Fruit fly (Drosophila melanogaster): ENCODE data around the gene Cyp4d2.

Cyp4d2 gene

DNA sequence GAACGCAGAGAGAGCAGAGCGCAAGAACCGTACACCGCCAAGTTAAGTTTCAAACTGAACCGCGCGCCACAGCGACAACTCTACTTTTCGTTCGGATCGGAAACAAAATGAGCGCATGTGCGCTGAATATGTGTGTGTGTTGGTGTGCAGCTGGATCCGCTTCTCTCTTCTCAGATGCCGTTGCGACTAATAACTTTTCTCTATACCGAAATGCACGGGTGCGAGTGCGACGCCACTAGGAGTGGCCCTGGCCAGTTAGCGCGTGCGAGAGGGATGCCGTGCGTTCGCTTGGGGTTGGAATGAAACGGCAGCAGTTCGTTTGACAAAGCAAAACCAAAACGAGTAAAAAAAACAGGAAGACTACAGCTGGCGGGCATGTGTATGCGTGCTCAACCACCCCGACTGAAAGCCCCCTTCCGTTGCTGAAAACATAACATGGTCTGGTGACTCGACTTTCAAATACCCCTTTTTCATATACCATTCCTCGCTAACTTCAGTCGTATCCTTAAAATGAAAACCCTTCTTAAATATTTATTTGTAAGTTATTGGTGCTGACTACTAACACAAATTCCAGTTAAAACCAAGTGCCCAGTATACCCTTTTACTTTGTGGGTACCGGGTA, 38.9 kb upstream of the Cyp4d2 start (continued):
- TF ChIP-seq CG11560 (tag; IDR thresholded peaks at IDR 0.05) (peak; percentile 96), CG10147 (GFP tag; optimal IDR thresholded peaks at IDR 0.05) (peak; percentile 100), hb (GFP tag; IDR thresholded peaks at IDR 0.05; ENCODE audit: partially characterized antibody) (no peak), zen (tag; optimal IDR thresholded peaks at IDR 0.05) (peak; percentile 100), CG6854 (GFP tag; optimal IDR thresholded peaks at IDR 0.05) (peak; percentile 99), schlank (tag; optimal IDR thresholded peaks at IDR 0.05) (peak; percentile 100), Poxn (GFP tag; IDR thresholded peaks at IDR 0.05) (peak; percentile 99), cato (GFP tag; optimal IDR thresholded peaks at IDR 0.05; ENCODE audit: borderline replicate concordance) (peak; percentile 100), zf30C (GFP tag; optimal IDR thresholded peaks at IDR 0.05) (peak; percentile 18), Atf-2 (GFP tag; optimal IDR thresholded peaks at IDR 0.05) (peak; percentile 100), Bgb (GFP tag; IDR thresholded peaks at IDR 0.05; ENCODE audit: partially characterized antibody) (peak; percentile 39; the same call in 1 of the 2 replicates), usp (GFP tag; optimal IDR thresholded peaks at IDR 0.05) (no peak), CG7963 (GFP tag; IDR thresholded peaks at IDR 0.05; ENCODE audit: partially characterized antibody) (no peak), bigmax (GFP tag; optimal IDR thresholded peaks at IDR 0.05) (peak; percentile 90), Adf1 (GFP tag; IDR thresholded peaks at IDR 0.05) (peak; percentile 93), Meics (GFP tag; optimal IDR thresholded peaks at IDR 0.05) (peak; percentile 99), sr (GFP tag; IDR thresholded peaks at IDR 0.05) (peak; percentile 100), Sry-δ (GFP tag; optimal IDR thresholded peaks at IDR 0.05) (peak; percentile 90), maf-S (GFP tag; optimal IDR thresholded peaks at IDR 0.05) (peak; percentile 100), Spps (tag; optimal IDR thresholded peaks at IDR 0.05) (peak; percentile 100), CG17385 (GFP tag; optimal IDR thresholded peaks at IDR 0.05) (peak; percentile 100), CG16813 (GFP tag; IDR thresholded peaks at IDR 0.05; ENCODE audit: partially characterized antibody) (0 out of 3 replicates have a peak, but pooled peaks have one; percentile 39), CG34376 (GFP tag; optimal IDR thresholded peaks at IDR 0.05) (peak; percentile 98), CG11247 (GFP tag; IDR thresholded peaks at IDR 0.05) (peak; percentile 100), luna (GFP tag; optimal IDR thresholded peaks at IDR 0.05) (peak; percentile 99), rib (GFP tag; IDR thresholded peaks at IDR 0.05) (peak; percentile 100), al (GFP tag; IDR thresholded peaks at IDR 0.05) (peak; percentile 100), CG10543 (GFP tag; optimal IDR thresholded peaks at IDR 0.05) (peak; percentile 96), BtbVII (GFP tag; optimal IDR thresholded peaks at IDR 0.05) (peak; percentile 99), ash1 (GFP tag; optimal IDR thresholded peaks at IDR 0.05) (peak; percentile 100), CG15269 (tag; optimal IDR thresholded peaks at IDR 0.05) (peak; percentile 100), Sin3A (optimal IDR thresholded peaks at IDR 0.05) (no peak), Opbp (GFP tag; IDR thresholded peaks at IDR 0.05; ENCODE audit: partially characterized antibody) (0 out of 3 replicates have a peak, but pooled peaks have one; percentile 28), crc (GFP tag; optimal IDR thresholded peaks at IDR 0.05) (peak; percentile 100), mld (GFP tag; IDR thresholded peaks at IDR 0.05; ENCODE audit: partially characterized antibody) (no peak), esg (GFP tag; conservative IDR thresholded peaks at IDR 0.05) (peak; percentile 100), CG8388 (GFP tag; optimal IDR thresholded peaks at IDR 0.05) (peak; percentile 100), sisA (GFP tag; IDR thresholded peaks at IDR 0.05) (peak; percentile 100), zfh2 (GFP tag; optimal IDR thresholded peaks at IDR 0.05) (peak; percentile 100), tap (tag; optimal IDR thresholded peaks at IDR 0.05) (peak; percentile 100), Pdp1 (GFP tag; optimal IDR thresholded peaks at IDR 0.05) (peak; percentile 100), jigr1 (GFP tag; IDR thresholded peaks at IDR 0.05) (peak; percentile 100), CG2199 (GFP tag; IDR thresholded peaks at IDR 0.05) (peak; percentile 100), Stat92E (GFP tag; optimal IDR thresholded peaks at IDR 0.05) (peak in 1 of 3 experiments; percentile 99), CG16815 (GFP tag; optimal IDR thresholded peaks at IDR 0.05) (peak; percentile 100), E2f1 (GFP tag; IDR thresholded peaks at IDR 0.05) (peak; percentile 100), fru (optimal IDR thresholded peaks at IDR 0.05) (no peak), cas (GFP tag; IDR thresholded peaks at IDR 0.05) (peak; percentile 100), Chrac-16 (GFP tag; optimal IDR thresholded peaks at IDR 0.05) (peak; percentile 100), sob (GFP tag; IDR thresholded peaks at IDR 0.05) (peak; percentile 100)

All from whole organism, embryonic.